Fruit fly (Drosophila melanogaster) whole organism, prepupa: ENCODE measurements around the gene tank.

Source experiments
- CG11294 ChIP-seq: fragments of 200-800 bp; sonication (Bioruptor generic); IDR thresholded peaks from 2 replicates; pipeline ENCODE4 v1.3.6; 2022; ENCODE audit warnings: missing biosample characterization, missing genetic modification characterization
- CG11902 ChIP-seq: fragments of 200-800 bp; sonication (Bioruptor generic); optimal IDR thresholded peaks from 3 replicates; lab custom pipeline; 2016; ENCODE audit warnings: missing biosample characterization, missing genetic modification characterization
- CG1621 ChIP-seq: fragments of 200-800 bp; sonication (Bioruptor generic); optimal IDR thresholded peaks from 3 replicates; lab custom pipeline; 2018; ENCODE audit warnings: missing biosample characterization, mild to moderate bottlenecking, missing genetic modification characterization
- CG32006 ChIP-seq: fragments of 200-800 bp; sonication (Bioruptor generic); optimal IDR thresholded peaks from 3 replicates; lab custom pipeline; 2017; ENCODE audit warnings: missing biosample characterization, mild to moderate bottlenecking, missing genetic modification characterization
- CG6163 ChIP-seq: fragments of 200-800 bp; sonication (Bioruptor generic); IDR thresholded peaks from 3 replicates; pipeline ENCODE4 v1.3.6; 2022; ENCODE audit warnings: missing biosample characterization, missing genetic modification characterization
- Hr39 ChIP-seq: fragments of 200-800 bp; sonication (Bioruptor generic); optimal IDR thresholded peaks from 2 replicates; lab custom pipeline; 2016; ENCODE audit warnings: missing biosample characterization, missing genetic modification characterization
- Hr4 ChIP-seq: fragments of 200-800 bp; sonication (Bioruptor generic); optimal IDR thresholded peaks from 3 replicates; lab custom pipeline; 2016; ENCODE audit warnings: missing biosample characterization, missing genetic modification characterization
- Lpt ChIP-seq: fragments of 200-800 bp; sonication (Bioruptor generic); optimal IDR thresholded peaks from 3 replicates; lab custom pipeline; 2016; ENCODE audit warnings: missing biosample characterization, missing genetic modification characterization
- OdsH ChIP-seq: fragments of 200-800 bp; sonication (Bioruptor generic); optimal IDR thresholded peaks from 3 replicates; lab custom pipeline; 2016; ENCODE audit warnings: missing biosample characterization, missing genetic modification characterization
- Smox ChIP-seq: fragments of 200-800 bp; sonication (Bioruptor generic); optimal IDR thresholded peaks from 3 replicates; lab custom pipeline; 2016; ENCODE audit warnings: missing biosample characterization, missing genetic modification characterization
- Sox102F ChIP-seq: fragments of 200-800 bp; sonication (Bioruptor generic); optimal IDR thresholded peaks from 2 replicates; lab custom pipeline; 2016; ENCODE audit warnings: missing biosample characterization, mild to moderate bottlenecking, missing genetic modification characterization
- acj6 ChIP-seq: fragments of 200-800 bp; sonication (Bioruptor generic); optimal IDR thresholded peaks from 3 replicates; lab custom pipeline; 2016; ENCODE audit warnings: missing biosample characterization, missing genetic modification characterization
- fd85E ChIP-seq: fragments of 200-800 bp; sonication (Bioruptor generic); optimal IDR thresholded peaks from 3 replicates; lab custom pipeline; 2016; ENCODE audit warnings: missing biosample characterization, missing genetic modification characterization

- TF ChIP-seq acj6 (GFP tag; lab: Kevin White, UChicago): no peak
- TF ChIP-seq Smox (GFP tag; lab: Kevin White, UChicago): no peak
- TF ChIP-seq fd85E (GFP tag; lab: Kevin White, UChicago): no peak
- TF ChIP-seq CG1621 (tag; lab: Kevin White, UChicago): peak; percentile 99
- TF ChIP-seq Sox102F: no peak
- TF ChIP-seq CG11294: 0 out of 2 replicates have a peak, but pooled peaks have one; percentile 10
- TF ChIP-seq Hr39 (GFP tag; lab: Kevin White, UChicago): no peak
- TF ChIP-seq OdsH (GFP tag; lab: Kevin White, UChicago): no peak
- no peak for TF ChIP-seq CG32006 (GFP tag; lab: Kevin White, UChicago)
- TF ChIP-seq CG11902 (GFP tag; lab: Kevin White, UChicago): no peak
- TF ChIP-seq Hr4 (GFP tag; lab: Kevin White, UChicago): no peak
- peak; percentile 58 for TF ChIP-seq Lpt (GFP tag; lab: Kevin White, UChicago)
- TF ChIP-seq CG6163: peak; percentile 43; the same call in 2 of the 3 replicates
Measured at dm6 chr2L:4811491-4812058, 26.2 kb downstream of the tank start.
